Fruit fly (Drosophila melanogaster): ENCODE measurements around the gene S-Lap2.

dm6 chr3L:8640139-8640538, 20.5 kb downstream of the S-Lap2 start, which contains the start of gene Cpr66D:
- TF ChIP-seq HmgZ (tag; optimal IDR thresholded peaks at IDR 0.05), result no peak
- TF ChIP-seq onecut (GFP tag; IDR thresholded peaks at IDR 0.05), result no peak
- TF ChIP-seq kay (GFP tag; optimal IDR thresholded peaks at IDR 0.05), result no peak
- TF ChIP-seq klu (GFP tag; IDR thresholded peaks at IDR 0.05), result no peak
- no peak for TF ChIP-seq Nf-YA (GFP tag; IDR thresholded peaks at IDR 0.05)
- TF ChIP-seq gfzf (GFP tag; optimal IDR thresholded peaks at IDR 0.05), result no peak
- TF ChIP-seq trh (GFP tag; optimal IDR thresholded peaks at IDR 0.05), result no peak
- no peak for TF ChIP-seq Gug (GFP tag; IDR thresholded peaks at IDR 0.05)
